Fruit fly (Drosophila melanogaster): ENCODE measurements around the gene CG4461.

DNA sequence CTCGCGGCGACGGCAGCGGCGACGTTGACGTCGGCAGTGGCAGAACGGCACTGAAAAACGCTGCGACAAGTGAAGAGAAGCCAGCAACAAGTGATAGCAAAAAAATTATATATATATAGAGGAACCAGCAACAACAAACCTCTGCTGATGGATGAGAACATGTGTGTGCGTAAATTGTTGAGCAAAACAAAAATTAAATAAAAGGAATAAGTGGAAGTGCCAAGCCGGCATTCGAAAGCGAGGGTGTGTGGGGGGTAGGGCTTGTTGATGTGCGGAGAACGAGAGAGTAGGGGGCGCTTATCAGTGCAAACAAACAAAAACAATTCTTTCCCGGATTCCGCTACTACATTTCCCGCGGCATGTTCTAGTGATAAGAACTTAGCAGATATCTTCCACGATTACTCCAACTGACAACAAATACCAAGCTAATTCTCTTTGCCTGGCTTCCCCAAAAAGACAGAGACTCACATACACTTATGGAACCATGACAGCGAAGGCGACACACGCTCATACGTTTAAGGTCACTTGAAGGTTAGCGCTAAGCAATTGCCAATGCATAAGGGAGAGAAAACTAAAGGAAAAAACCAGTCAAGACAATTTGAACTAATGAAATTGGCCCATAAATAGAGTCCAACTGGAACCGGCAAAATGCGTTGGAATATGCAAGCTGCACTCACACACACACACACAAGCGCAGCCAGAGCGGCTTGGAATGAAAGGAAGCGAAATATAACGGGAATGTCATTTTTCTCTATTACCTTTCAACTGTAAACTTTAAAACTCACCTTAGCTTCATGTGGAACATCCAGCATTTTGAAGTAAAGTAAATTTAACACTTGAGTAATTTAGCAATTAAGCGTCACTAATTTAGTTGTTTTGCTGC lies 17.2 kb upstream of the CG4461 start:
- TF ChIP-seq psq (optimal IDR thresholded peaks at IDR 0.05) (no peak), CG8478 (optimal IDR thresholded peaks at IDR 0.05) (no peak), usp (GFP tag; optimal IDR thresholded peaks at IDR 0.05) (no peak)

Data from whole organism.